Fruit fly (Drosophila melanogaster) whole organism, embryonic: ENCODE measurements around the gene Ankle2.
A peak's percentile ranks its signal among the peaks of the same experiment; 100 is the strongest.

Experiments used
- BtbVII ChIP-seq: fragments of 200-800 bp; sonication (Bioruptor generic); optimal IDR thresholded peaks from 3 replicates; lab custom pipeline; 2017; ENCODE audit warnings: missing biosample characterization, mild to moderate bottlenecking, missing genetic modification characterization
- CG10209 ChIP-seq: fragments of 200-800 bp; sonication (Bioruptor generic); optimal IDR thresholded peaks from 3 replicates; lab custom pipeline; 2017; ENCODE audit warnings: missing biosample characterization, mild to moderate bottlenecking, missing genetic modification characterization, missing genetic modification reagents
- CG10267 ChIP-seq: fragments of 200-800 bp; sonication (Bioruptor generic); optimal IDR thresholded peaks from 2 replicates; lab custom pipeline; 2018; ENCODE audit warnings: missing biosample characterization, mild to moderate bottlenecking, missing genetic modification characterization, moderate library complexity
- CG10321 ChIP-seq: fragments of 200-800 bp; sonication (Bioruptor generic); IDR thresholded peaks from 2 replicates; pipeline ENCODE4 v1.3.6; 2022; ENCODE audit warnings: missing biosample characterization, missing genetic modification characterization
- CG13894 ChIP-seq: fragments of 200-800 bp; sonication (Bioruptor generic); optimal IDR thresholded peaks from 3 replicates; lab custom pipeline; 2018; ENCODE audit warnings: missing biosample characterization, mild to moderate bottlenecking, missing genetic modification characterization, moderate library complexity
- CG14014 ChIP-seq: fragments of 200-800 bp; sonication (Bioruptor generic); IDR thresholded peaks from 2 replicates; pipeline ENCODE4 v1.3.6; 2022; ENCODE audit warnings: missing biosample characterization, missing genetic modification characterization
- CG14710 ChIP-seq: fragments of 200-800 bp; sonication (Bioruptor generic); optimal IDR thresholded peaks from 3 replicates; lab custom pipeline; 2019; ENCODE audit warnings: missing biosample characterization, mild to moderate bottlenecking, missing genetic modification characterization, moderate library complexity
- CG17359 ChIP-seq: fragments of 200-800 bp; sonication (Bioruptor generic); optimal IDR thresholded peaks from 3 replicates; lab custom pipeline; 2018; ENCODE audit warnings: missing biosample characterization, mild to moderate bottlenecking, missing genetic modification characterization, moderate library complexity
- CG17361 ChIP-seq: fragments of 200-800 bp; sonication (Bioruptor generic); IDR thresholded peaks from 3 replicates; pipeline ENCODE4 v1.3.6; 2022; ENCODE audit warnings: missing biosample characterization, missing genetic modification characterization
- CG17802 ChIP-seq: fragments of 200-800 bp; sonication (Bioruptor generic); optimal IDR thresholded peaks from 2 replicates; lab custom pipeline; 2018; ENCODE audit warnings: missing biosample characterization, mild to moderate bottlenecking, missing genetic modification characterization, moderate library complexity
- CG18262 ChIP-seq: fragments of 200-800 bp; optimal IDR thresholded peaks from 3 replicates; lab custom pipeline; 2019; ENCODE audit warnings: missing biosample characterization, mild to moderate bottlenecking, missing genetic modification characterization, moderate library complexity
- CG2116 ChIP-seq: fragments of 200-800 bp; sonication (Bioruptor generic); optimal IDR thresholded peaks from 3 replicates; lab custom pipeline; 2018; ENCODE audit warnings: missing biosample characterization, mild to moderate bottlenecking, missing genetic modification characterization
- CG30403 ChIP-seq: fragments of 200-800 bp; sonication (Bioruptor generic); optimal IDR thresholded peaks from 3 replicates; lab custom pipeline; 2016; ENCODE audit warnings: missing biosample characterization, missing genetic modification characterization
- CG31388 ChIP-seq: fragments of 200-800 bp; sonication (Bioruptor generic); optimal IDR thresholded peaks from 2 replicates; lab custom pipeline; 2016; ENCODE audit warnings: missing biosample characterization, missing genetic modification characterization
- CG3163 ChIP-seq: fragments of 200-800 bp; sonication (Bioruptor generic); optimal IDR thresholded peaks from 3 replicates; lab custom pipeline; 2016; ENCODE audit warnings: missing biosample characterization, missing genetic modification characterization
- CG3407 ChIP-seq: fragments of 200-800 bp; sonication (Bioruptor generic); optimal IDR thresholded peaks from 2 replicates; lab custom pipeline; 2018; ENCODE audit warnings: missing biosample characterization, mild to moderate bottlenecking, missing genetic modification characterization
- CG9797 ChIP-seq: fragments of 200-800 bp; sonication (Bioruptor generic); optimal IDR thresholded peaks from 3 replicates; lab custom pipeline; 2018; ENCODE audit warnings: missing biosample characterization, mild to moderate bottlenecking, missing genetic modification characterization
- CG9932 ChIP-seq: fragments of 200-800 bp; sonication (Bioruptor generic); IDR thresholded peaks from 2 replicates; pipeline ENCODE4 v1.3.6; 2022; ENCODE audit warnings: missing biosample characterization, missing genetic modification characterization
- D19A ChIP-seq: fragments of 200-800 bp; optimal IDR thresholded peaks from 3 replicates; lab custom pipeline; 2019; ENCODE audit warnings: missing biosample characterization, mild to moderate bottlenecking, missing genetic modification characterization, moderate library complexity
- Dad ChIP-seq: fragments of 200-800 bp; sonication (Bioruptor generic); optimal IDR thresholded peaks from 3 replicates; lab custom pipeline; 2016; ENCODE audit warnings: missing biosample characterization, missing genetic modification characterization
- Fer3 ChIP-seq: fragments of 200-800 bp; sonication (Bioruptor generic); optimal IDR thresholded peaks from 2 replicates; lab custom pipeline; 2018; ENCODE audit warnings: missing biosample characterization, mild to moderate bottlenecking, missing genetic modification characterization, moderate library complexity
- Gug ChIP-seq: fragments of 200-800 bp; sonication (Bioruptor generic); IDR thresholded peaks from 4 replicates; pipeline ENCODE4 v1.3.6; 2022; ENCODE audit warnings: missing biosample characterization, missing genetic modification characterization
- Hr3 ChIP-seq: fragments of 200-800 bp; sonication (Bioruptor generic); optimal IDR thresholded peaks from 3 replicates; lab custom pipeline; 2016; ENCODE audit warnings: missing biosample characterization, missing genetic modification characterization
- MBD-R2 ChIP-seq: fragments of 200-800 bp; sonication (Bioruptor generic); IDR thresholded peaks from 2 replicates; pipeline ENCODE4 v1.3.6; 2022; ENCODE audit warnings: missing biosample characterization, missing genetic modification characterization
- Ptx1 ChIP-seq: fragments of 200-800 bp; sonication (Bioruptor generic); IDR thresholded peaks from 2 replicates; pipeline ENCODE4 v1.3.6; 2022; ENCODE audit warnings: missing biosample characterization, missing genetic modification characterization
- Rx ChIP-seq: fragments of 200-800 bp; sonication (Bioruptor generic); IDR thresholded peaks from 2 replicates; pipeline ENCODE4 v1.3.6; 2022; ENCODE audit warnings: missing biosample characterization, missing genetic modification characterization
- Sry-β ChIP-seq: fragments of 200-800 bp; sonication (Bioruptor generic); optimal IDR thresholded peaks from 2 replicates; lab custom pipeline; 2018; ENCODE audit warnings: missing biosample characterization, mild to moderate bottlenecking, missing genetic modification characterization, moderate library complexity
- Usf ChIP-seq: fragments of 200-800 bp; sonication (Bioruptor generic); optimal IDR thresholded peaks from 2 replicates; lab custom pipeline; 2017; ENCODE audit warnings: missing genotype, missing biosample characterization, missing genetic modification characterization
- ac ChIP-seq: fragments of 200-800 bp; sonication (Bioruptor generic); optimal IDR thresholded peaks from 3 replicates; lab custom pipeline; 2017; ENCODE audit warnings: missing biosample characterization, mild to moderate bottlenecking, missing genetic modification characterization
- al ChIP-seq: fragments of 200-800 bp; sonication (Bioruptor generic); IDR thresholded peaks from 2 replicates; pipeline ENCODE4 v1.3.6; 2022; ENCODE audit warnings: missing biosample characterization, missing genetic modification characterization
- ara ChIP-seq: fragments of 200-800 bp; sonication (Bioruptor generic); IDR thresholded peaks from 2 replicates; pipeline ENCODE4 v1.3.6; 2022; ENCODE audit warnings: missing biosample characterization, missing genetic modification characterization
- ato ChIP-seq: fragments of 200-800 bp; sonication (Bioruptor generic); IDR thresholded peaks from 2 replicates; pipeline ENCODE4 v1.3.6; 2022; ENCODE audit warnings: missing biosample characterization, missing genetic modification characterization; ENCODE audit not compliant: partially characterized antibody
- bsh ChIP-seq, 2 experiments: fragments of 200-800 bp; sonication (Bioruptor generic); optimal IDR thresholded peaks; 2 replicates each; lab custom pipeline; 2017 to 2018; ENCODE audit warnings: mild to moderate bottlenecking in 2 of 2, missing biosample characterization in 2 of 2, missing genetic modification characterization in 2 of 2, moderate library complexity in 1 of 2
- ci ChIP-seq: fragments of 200-800 bp; sonication (Bioruptor generic); IDR thresholded peaks from 3 replicates; pipeline ENCODE4 v1.3.6; 2022; ENCODE audit warnings: missing biosample characterization, missing genetic modification characterization
- dpn ChIP-seq, 2 experiments: fragments of 200-800 bp; sonication (Bioruptor generic); optimal IDR thresholded peaks; 3 replicates each; lab custom pipeline; 2016; ENCODE audit warnings: missing biosample characterization in 2 of 2, missing genetic modification characterization in 2 of 2
- emc ChIP-seq: fragments of 200-800 bp; sonication (Bioruptor generic); optimal IDR thresholded peaks from 2 replicates; lab custom pipeline; 2016; ENCODE audit warnings: missing biosample characterization, missing genetic modification characterization
- ewg ChIP-seq: fragments of 200-800 bp; sonication (Bioruptor generic); optimal IDR thresholded peaks from 3 replicates; lab custom pipeline; 2017; ENCODE audit warnings: mild to moderate bottlenecking, missing biosample characterization, missing genetic modification reagents, missing genetic modification characterization
- fd64A ChIP-seq: fragments of 200-800 bp; sonication (Bioruptor generic); optimal IDR thresholded peaks from 3 replicates; lab custom pipeline; 2018; ENCODE audit warnings: missing biosample characterization, mild to moderate bottlenecking, missing genetic modification characterization
- gem ChIP-seq: fragments of 200-800 bp; sonication (Bioruptor generic); optimal IDR thresholded peaks from 2 replicates; lab custom pipeline; 2019; ENCODE audit warnings: missing biosample characterization, mild to moderate bottlenecking, missing genetic modification characterization, moderate library complexity
- ham ChIP-seq: fragments of 200-800 bp; sonication (Bioruptor generic); IDR thresholded peaks from 2 replicates; pipeline ENCODE4 v1.3.6; 2022; ENCODE audit warnings: missing biosample characterization, missing genetic modification characterization
- kni ChIP-seq: fragments of 200-800 bp; sonication (Bioruptor generic); optimal IDR thresholded peaks from 3 replicates; lab custom pipeline; 2017; ENCODE audit warnings: mild to moderate bottlenecking, missing biosample characterization, missing genetic modification reagents, missing genetic modification characterization
- lola ChIP-seq, 3 experiments: fragments of >200 bp in 2 of 3; fragments of 200-800 bp in 1 of 3; sonication (Bioruptor generic) in 1 of 3; optimal IDR thresholded peaks; 2 replicates each; lab custom pipeline; 2017 to 2019; ENCODE audit warnings: missing biosample characterization in 3 of 3, missing genetic modification characterization in 3 of 3, mild to moderate bottlenecking in 1 of 3, moderate library complexity in 1 of 3
- nerfin-2 ChIP-seq: fragments of 200-800 bp; sonication (Bioruptor generic); IDR thresholded peaks from 2 replicates; pipeline ENCODE4 v1.3.6; 2022; ENCODE audit warnings: missing biosample characterization, missing genetic modification characterization; ENCODE audit not compliant: partially characterized antibody
- pan ChIP-seq, 4 experiments: fragments of >200 bp in 3 of 4; fragments of 200-800 bp in 1 of 4; sonication (Bioruptor generic) in 1 of 4; optimal IDR thresholded peaks in 3 of 4; IDR thresholded peaks in 1 of 4; 2 replicates each; pipeline versions ENCODE4 v1.3.6 to Lab custom; 2017 to 2022; ENCODE audit warnings: missing biosample characterization in 2 of 4, missing genetic modification characterization in 2 of 4, mixed read lengths in 1 of 4
- pnt ChIP-seq: fragments of 200-800 bp; sonication (Bioruptor generic); optimal IDR thresholded peaks from 3 replicates; lab custom pipeline; 2016; ENCODE audit warnings: missing biosample characterization, missing genetic modification characterization
- prd ChIP-seq, 3 experiments: fragments of >200 bp in 2 of 3; fragments of 200-800 bp in 1 of 3; sonication (Bioruptor generic) in 1 of 3; optimal IDR thresholded peaks in 2 of 3; IDR thresholded peaks in 1 of 3; 2 replicates in 2 of 3; 3 replicates in 1 of 3; pipeline versions ENCODE4 v1.3.6 to Lab custom; 2017 to 2022; ENCODE audit warnings: missing biosample characterization in 1 of 3, missing genetic modification characterization in 1 of 3
- rib ChIP-seq: fragments of 200-800 bp; sonication (Bioruptor generic); IDR thresholded peaks from 2 replicates; pipeline ENCODE4 v1.3.6; 2022; ENCODE audit warnings: missing biosample characterization, missing genetic modification characterization
- schlank ChIP-seq: fragments of 200-800 bp; sonication (Bioruptor generic); optimal IDR thresholded peaks from 2 replicates; lab custom pipeline; 2018; ENCODE audit warnings: missing biosample characterization, mild to moderate bottlenecking, missing genetic modification characterization
- tap ChIP-seq: fragments of 200-800 bp; optimal IDR thresholded peaks from 3 replicates; lab custom pipeline; 2019; ENCODE audit warnings: missing biosample characterization, mild to moderate bottlenecking, missing genetic modification characterization, moderate library complexity

The Ankle2 gene

DNA sequence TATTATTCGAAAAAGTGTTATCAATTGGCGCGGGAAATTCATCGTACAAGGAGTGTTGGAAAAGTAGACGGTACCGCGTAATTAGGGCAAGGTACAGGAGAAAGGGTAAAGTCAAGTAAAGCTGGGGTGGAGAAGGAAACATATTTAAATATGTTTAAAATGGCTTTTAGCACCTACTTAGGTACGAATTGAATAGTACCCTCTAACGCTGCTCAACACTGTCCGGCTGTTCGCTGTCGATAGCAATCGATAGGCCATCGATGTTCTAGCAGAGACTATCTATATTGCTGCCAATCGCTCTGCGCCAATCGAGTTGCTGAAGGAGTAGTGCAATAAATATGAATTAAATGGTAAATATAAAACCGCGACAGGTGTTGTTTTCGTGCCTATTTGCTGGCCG lies 20.3 kb upstream of the Ankle2 start, which contains the start of gene X11L (continued):
- peak; percentile 53 for TF ChIP-seq ewg (GFP tag; lab: Kevin White, UChicago)
- TF ChIP-seq lola (GFP tag; optimal IDR thresholded peaks at IDR 0.05; lab: Kevin White, UChicago), result peak in 1 of 3 experiments; percentile 27
- no peak for TF ChIP-seq pan (optimal IDR thresholded peaks at IDR 0.05; lab: Kevin White, UChicago)
- peak in 1 of 2 experiments; percentile 64 for TF ChIP-seq pan (GFP tag; optimal IDR thresholded peaks at IDR 0.05 in 1 of 2, IDR thresholded peaks at IDR 0.05 in 1 of 2)
- peak; percentile 76 to 77 for TF ChIP-seq dpn (GFP tag; optimal IDR thresholded peaks at IDR 0.05; lab: Kevin White, UChicago)
- no peak for TF ChIP-seq Sry-β (GFP tag; lab: Kevin White, UChicago)
- peak; percentile 62 for TF ChIP-seq CG14710
- TF ChIP-seq fd64A (GFP tag; lab: Kevin White, UChicago), result no peak
- peak; percentile 56 for TF ChIP-seq CG3163 (GFP tag; lab: Kevin White, UChicago)
- peak; percentile 59; the same call in 1 of the 2 replicates for TF ChIP-seq Rx (GFP tag; lab: Robert Waterston, UW)
- TF ChIP-seq BtbVII (GFP tag; lab: Kevin White, UChicago), result no peak
- peak; percentile 67 for TF ChIP-seq Ptx1 (GFP tag; lab: Robert Waterston, UW)
- TF ChIP-seq tap (tag; lab: Kevin White, UChicago), result no peak
- peak; percentile 54 for TF ChIP-seq Dad (GFP tag; lab: Kevin White, UChicago)
- peak; percentile 66 for TF ChIP-seq ara (GFP tag; lab: Robert Waterston, UW)
- TF ChIP-seq CG3407 (GFP tag; lab: Kevin White, UChicago), result no peak
- TF ChIP-seq Usf (GFP tag; lab: Kevin White, UChicago), result no peak
- peak; percentile 70; the same call in 3 of the 4 replicates for TF ChIP-seq Gug
- TF ChIP-seq CG17802, result no peak
- peak; percentile 66 for TF ChIP-seq pnt
- peak; percentile 83 for TF ChIP-seq ci (GFP tag; lab: Robert Waterston, UW)
- TF ChIP-seq kni (GFP tag; lab: Kevin White, UChicago), result no peak
- peak; percentile 83 for TF ChIP-seq MBD-R2 (GFP tag; lab: Robert Waterston, UW)
- TF ChIP-seq ham (GFP tag; lab: Robert Waterston, UW), result no peak
- TF ChIP-seq CG14014 (GFP tag; lab: Robert Waterston, UW), result peak; percentile 73
- peak; percentile 78 for TF ChIP-seq CG30403 (GFP tag; lab: Kevin White, UChicago)
- peak; percentile 55; the same call in 1 of the 2 replicates for TF ChIP-seq rib (GFP tag; lab: Robert Waterston, UW)
- no peak for TF ChIP-seq CG13894 (tag; lab: Kevin White, UChicago)
- TF ChIP-seq CG17359 (tag; lab: Kevin White, UChicago), result peak; percentile 38
- peak in 1 of 2 experiments; percentile 56 for TF ChIP-seq bsh (GFP tag; optimal IDR thresholded peaks at IDR 0.05; lab: Kevin White, UChicago)
- no peak for TF ChIP-seq Fer3 (tag; lab: Kevin White, UChicago)
- TF ChIP-seq Hr3, result peak; percentile 76
- no peak for TF ChIP-seq CG10321 (GFP tag; lab: Robert Waterston, UW)
- TF ChIP-seq CG31388 (GFP tag; lab: Kevin White, UChicago), result peak; percentile 43
- TF ChIP-seq ato (GFP tag; lab: Robert Waterston, UW), result peak; percentile 90
- peak; percentile 52 for TF ChIP-seq al (GFP tag; lab: Robert Waterston, UW)
- TF ChIP-seq CG10267 (tag; lab: Kevin White, UChicago), result peak; percentile 95
- peak; percentile 85 for TF ChIP-seq CG9932 (GFP tag; lab: Robert Waterston, UW)
- peak; percentile 84 for TF ChIP-seq CG2116
- TF ChIP-seq schlank (tag; lab: Kevin White, UChicago), result no peak
- peak; percentile 82 for TF ChIP-seq nerfin-2
- no peak for TF ChIP-seq CG17361 (GFP tag; lab: Robert Waterston, UW)
- peak; percentile 52 for TF ChIP-seq emc (GFP tag; lab: Kevin White, UChicago)
- peak; percentile 33 for TF ChIP-seq D19A
- TF ChIP-seq gem, result no peak
- peak; percentile 13 for TF ChIP-seq CG9797
- TF ChIP-seq CG10209, result peak; percentile 55
- TF ChIP-seq ac, result no peak
- peak; percentile 50 for TF ChIP-seq CG18262
- no peak for TF ChIP-seq prd (optimal IDR thresholded peaks at IDR 0.05; lab: Kevin White, UChicago)
- peak; percentile 76 for TF ChIP-seq prd (GFP tag; IDR thresholded peaks at IDR 0.05; lab: Robert Waterston, UW)
